Worm (Caenorhabditis elegans) whole organism, early embryonic: ENCODE data around the gene dyf-18.

Experiments
- B0310.2 ChIP-seq: sonication (generic microtip); optimal IDR thresholded peaks from 2 replicates; lab custom pipeline; 2016; ENCODE audit warnings: mild to moderate bottlenecking, missing genetic modification characterization, missing compliant biosample characterization
- F13C5.2 ChIP-seq: sonication (generic microtip); optimal IDR thresholded peaks from 2 replicates; lab custom pipeline; 2017; ENCODE audit warnings: mild to moderate bottlenecking, missing genetic modification characterization, inconsistent platforms, missing compliant biosample characterization
- aly-1 ChIP-seq: sonication (generic microtip); optimal IDR thresholded peaks from 2 replicates; lab custom pipeline; 2016; ENCODE audit warnings: missing genetic modification characterization, missing compliant biosample characterization
- ama-1 ChIP-seq: fragments of 150-350 bp; optimal IDR thresholded peaks from 2 replicates; lab custom pipeline; 2014
- ceh-13 ChIP-seq: fragments of 200-800 bp; sonication (Bioruptor generic); optimal IDR thresholded peaks from 2 replicates; lab custom pipeline; 2018; ENCODE audit warnings: mild to moderate bottlenecking, missing genetic modification characterization, missing compliant biosample characterization
- ceh-36 ChIP-seq: sonication (generic microtip); optimal IDR thresholded peaks from 2 replicates; lab custom pipeline; 2016; ENCODE audit warnings: missing genetic modification characterization, inconsistent platforms, missing compliant biosample characterization
- flt-1 ChIP-seq: fragments of 200-800 bp; sonication (Bioruptor generic); IDR thresholded peaks from 2 replicates; pipeline ENCODE4 v1.3.6; 2022; ENCODE audit warnings: missing genetic modification characterization, missing compliant biosample characterization
- hnd-1 ChIP-seq: sonication (generic microtip); optimal IDR thresholded peaks from 2 replicates; lab custom pipeline; 2016; ENCODE audit warnings: missing genetic modification characterization, missing compliant biosample characterization
- scrt-1 ChIP-seq: fragments of 200-800 bp; sonication (Bioruptor generic); IDR thresholded peaks from 2 replicates; pipeline ENCODE4 v1.3.6; 2022; ENCODE audit warnings: missing genetic modification characterization, missing compliant biosample characterization
- sea-1 ChIP-seq: fragments of 200-800 bp; sonication (Bioruptor generic); conservative IDR thresholded peaks from 2 replicates; pipeline ENCODE4 v1.3.6; 2022; ENCODE audit warnings: missing genetic modification characterization, missing compliant biosample characterization
- tbx-11 ChIP-seq: fragments of 200-800 bp; sonication (Bioruptor generic); IDR thresholded peaks from 2 replicates; pipeline ENCODE4 v1.3.6; 2022; ENCODE audit warnings: missing genetic modification characterization, missing compliant biosample characterization
- tbx-37 ChIP-seq: fragments of 200-800 bp; sonication (Bioruptor generic); conservative IDR thresholded peaks from 2 replicates; pipeline ENCODE4 v1.3.6; 2022; ENCODE audit warnings: missing genetic modification reagents, missing genetic modification characterization, missing compliant biosample characterization

DNA sequence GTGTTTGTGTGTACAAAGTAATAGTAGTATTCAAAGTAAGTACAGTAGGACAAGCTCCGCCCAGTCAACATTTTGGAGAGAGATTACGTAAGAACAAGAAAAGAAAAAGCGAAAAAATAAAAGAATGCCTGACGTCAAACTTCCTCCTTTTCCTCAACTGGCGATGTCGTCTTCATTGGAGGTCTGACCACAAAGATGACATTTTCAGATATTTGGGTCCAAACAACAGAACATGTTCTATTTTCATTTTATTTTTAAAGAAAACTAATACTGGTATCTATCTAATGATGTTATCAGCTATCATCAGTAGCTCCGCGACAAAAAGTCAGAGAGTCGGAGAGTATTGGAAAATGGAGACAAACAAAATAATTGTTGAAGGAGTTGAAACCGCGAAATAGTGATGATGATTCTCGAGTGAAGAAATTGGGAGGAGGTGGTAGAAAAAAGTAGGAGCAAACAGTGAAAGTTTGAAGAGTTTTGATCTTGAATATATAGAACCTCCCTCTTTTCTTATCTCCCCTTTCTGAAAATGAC is 27.2 kb downstream of the dyf-18 start, which contains the start of gene lips-5:
- TF ChIP-seq ama-1 (lab: Kevin White, UChicago) (no peak), aly-1 (tag; lab: Kevin White, UChicago) (no peak), flt-1 (GFP tag; lab: Robert Waterston, UW) (no peak), tbx-37 (GFP tag; lab: Robert Waterston, UW) (no peak), F13C5.2 (tag; lab: Kevin White, UChicago) (no peak), scrt-1 (no peak), ceh-36 (no peak), hnd-1 (no peak), tbx-11 (GFP tag; lab: Robert Waterston, UW) (no peak), sea-1 (no peak), ceh-13 (GFP tag; lab: Kevin White, UChicago) (no peak), B0310.2 (tag; lab: Kevin White, UChicago) (no peak)
